Worm (Caenorhabditis elegans) whole organism, L1 larva: ENCODE measurements around the gene srg-50.

Experiments used
- C04F5.9 ChIP-seq: sonication (generic microtip); optimal IDR thresholded peaks from 2 replicates; lab custom pipeline; 2016; ENCODE audit warnings: missing genetic modification characterization, missing compliant biosample characterization
- C16A3.4 ChIP-seq: fragments of 150-350 bp; optimal IDR thresholded peaks from 2 replicates; lab custom pipeline; 2014; ENCODE audit warnings: missing biosample characterization, missing genetic modification characterization
- C34B4.2 ChIP-seq: sonication (generic microtip); optimal IDR thresholded peaks from 2 replicates; lab custom pipeline; 2017; ENCODE audit warnings: mild to moderate bottlenecking, missing genetic modification characterization, missing compliant biosample characterization
- aha-1 ChIP-seq: fragments of 150-350 bp; optimal IDR thresholded peaks from 2 replicates; lab custom pipeline; 2014; ENCODE audit warnings: missing biosample characterization, missing genetic modification characterization
- aly-2 ChIP-seq: fragments of 150-350 bp; optimal IDR thresholded peaks from 2 replicates; lab custom pipeline; 2014; ENCODE audit warnings: missing biosample characterization, missing genetic modification characterization
- ama-1 ChIP-seq: fragments of 150-350 bp; optimal IDR thresholded peaks from 2 replicates; lab custom pipeline; 2014
- blmp-1 ChIP-seq: fragments of 150-350 bp; optimal IDR thresholded peaks from 2 replicates; lab custom pipeline; 2014; ENCODE audit warnings: missing biosample characterization, missing genetic modification characterization
- ceh-8 ChIP-seq: fragments of 200-800 bp; sonication (Bioruptor generic); optimal IDR thresholded peaks from 2 replicates; lab custom pipeline; 2018; ENCODE audit warnings: mild to moderate bottlenecking, missing genetic modification characterization, moderate library complexity, missing compliant biosample characterization
- ceh-82 ChIP-seq, 3 experiments: fragments of 150-350 bp in 1 of 3; sonication (generic microtip) in 2 of 3; optimal IDR thresholded peaks; 2 replicates each; lab custom pipeline; 2014 to 2017; ENCODE audit warnings: missing biosample characterization in 3 of 3, missing genetic modification characterization in 3 of 3
- ceh-88 ChIP-seq: fragments of 200-800 bp; sonication (Bioruptor generic); IDR thresholded peaks from 2 replicates; pipeline ENCODE4 v1.3.6; 2022; ENCODE audit warnings: missing genetic modification characterization, missing compliant biosample characterization
- ces-1 ChIP-seq: fragments of 150-350 bp; optimal IDR thresholded peaks from 2 replicates; lab custom pipeline; 2014; ENCODE audit warnings: missing biosample characterization, missing genetic modification reagents, missing genetic modification characterization
- dpl-1 ChIP-seq, 3 experiments: fragments of 150-350 bp in 2 of 3; sonication (generic microtip) in 1 of 3; optimal IDR thresholded peaks; 2 replicates each; lab custom pipeline; 2014 to 2017; ENCODE audit warnings: missing biosample characterization in 3 of 3, missing genetic modification characterization in 3 of 3, missing genetic modification reagents in 3 of 3
- efl-3 ChIP-seq: fragments of 200-800 bp; sonication (Bioruptor generic); optimal IDR thresholded peaks from 2 replicates; lab custom pipeline; 2018; ENCODE audit warnings: mild to moderate bottlenecking, missing genetic modification characterization, missing compliant biosample characterization
- egl-13 ChIP-seq: sonication (generic microtip); optimal IDR thresholded peaks from 2 replicates; lab custom pipeline; 2016; ENCODE audit warnings: missing genotype, missing genetic modification reagents, missing genetic modification characterization, missing compliant biosample characterization
- elt-2 ChIP-seq: sonication (generic microtip); optimal IDR thresholded peaks from 2 replicates; lab custom pipeline; 2016; ENCODE audit warnings: missing genetic modification characterization, mild to moderate bottlenecking, inconsistent platforms, missing compliant biosample characterization, missing genetic modification reagents
- ets-5 ChIP-seq: fragments of 200-800 bp; sonication (Bioruptor generic); IDR thresholded peaks from 2 replicates; pipeline ENCODE4 v1.3.6; 2022; ENCODE audit warnings: missing genetic modification characterization, missing compliant biosample characterization
- fkh-10 ChIP-seq: sonication (generic microtip); optimal IDR thresholded peaks from 2 replicates; lab custom pipeline; 2017; ENCODE audit warnings: missing biosample characterization, missing genetic modification reagents, missing genetic modification characterization
- fkh-4 ChIP-seq: sonication (generic microtip); optimal IDR thresholded peaks from 2 replicates; lab custom pipeline; 2016; ENCODE audit warnings: missing compliant biosample characterization, missing genetic modification characterization, borderline replicate concordance
- fos-1 ChIP-seq: fragments of 150-350 bp; optimal IDR thresholded peaks from 2 replicates; lab custom pipeline; 2014; ENCODE audit warnings: missing biosample characterization, missing genetic modification characterization
- grh-1 ChIP-seq: fragments of 200-800 bp; sonication (Bioruptor generic); IDR thresholded peaks from 2 replicates; pipeline ENCODE4 v1.3.6; 2022; ENCODE audit warnings: missing genetic modification reagents, missing genetic modification characterization, missing compliant biosample characterization
- hlh-17 ChIP-seq: fragments of 200-800 bp; sonication (Bioruptor generic); optimal IDR thresholded peaks from 2 replicates; lab custom pipeline; 2018; ENCODE audit warnings: missing genetic modification characterization, mild to moderate bottlenecking, missing compliant biosample characterization, moderate library complexity, borderline replicate concordance
- hlh-4 ChIP-seq: sonication (generic microtip); optimal IDR thresholded peaks from 2 replicates; lab custom pipeline; 2016; ENCODE audit warnings: mild to moderate bottlenecking, missing genetic modification characterization, missing compliant biosample characterization
- hpl-2 ChIP-seq: fragments of 150-350 bp; optimal IDR thresholded peaks from 2 replicates; lab custom pipeline; 2014; ENCODE audit warnings: missing biosample characterization, missing genetic modification reagents, missing genetic modification characterization
- jun-1 ChIP-seq: fragments of 150-350 bp; optimal IDR thresholded peaks from 2 replicates; lab custom pipeline; 2014; ENCODE audit warnings: missing biosample characterization, missing genetic modification reagents, missing genetic modification characterization
- lin-14 ChIP-seq: fragments of 200-800 bp; sonication (Bioruptor generic); optimal IDR thresholded peaks from 2 replicates; lab custom pipeline; 2018; ENCODE audit warnings: mild to moderate bottlenecking, missing genetic modification characterization, moderate library complexity, missing compliant biosample characterization
- lin-15B ChIP-seq: fragments of 150-350 bp; sonication (generic microtip); optimal IDR thresholded peaks from 3 replicates; lab custom pipeline; 2014; ENCODE audit warnings: missing biosample characterization, missing genetic modification characterization
- lir-3 ChIP-seq: sonication (generic microtip); optimal IDR thresholded peaks from 2 replicates; lab custom pipeline; 2016; ENCODE audit warnings: mild to moderate bottlenecking, missing genetic modification characterization, moderate library complexity, missing compliant biosample characterization; ENCODE audit not compliant: poor library complexity
- lsy-2 ChIP-seq, 2 experiments: fragments of 150-350 bp; optimal IDR thresholded peaks; 2 replicates each; lab custom pipeline; 2014; ENCODE audit warnings: missing biosample characterization in 2 of 2, missing genetic modification characterization in 2 of 2
- mdl-1 ChIP-seq, 2 experiments: fragments of 150-350 bp; optimal IDR thresholded peaks; 2 replicates each; lab custom pipeline; 2014 to 2017; ENCODE audit warnings: missing biosample characterization in 2 of 2, missing genetic modification characterization in 2 of 2, inconsistent platforms in 1 of 2
- mef-2 ChIP-seq: fragments of 150-350 bp; optimal IDR thresholded peaks from 2 replicates; lab custom pipeline; 2014; ENCODE audit warnings: missing biosample characterization, missing genetic modification characterization
- mep-1 ChIP-seq: fragments of 150-350 bp; optimal IDR thresholded peaks from 2 replicates; lab custom pipeline; 2014; ENCODE audit warnings: missing biosample characterization, missing genetic modification characterization
- nhr-237 ChIP-seq: fragments of 150-350 bp; optimal IDR thresholded peaks from 2 replicates; lab custom pipeline; 2014; ENCODE audit warnings: missing biosample characterization, missing genetic modification characterization
- nhr-47 ChIP-seq: sonication (generic microtip); optimal IDR thresholded peaks from 2 replicates; lab custom pipeline; 2016; ENCODE audit warnings: mild to moderate bottlenecking, missing genetic modification characterization, moderate library complexity, missing compliant biosample characterization
- nhr-77 ChIP-seq: fragments of 150-350 bp; optimal IDR thresholded peaks from 2 replicates; lab custom pipeline; 2014; ENCODE audit warnings: missing biosample characterization, missing genetic modification characterization
- nhr-85 ChIP-seq: sonication (generic microtip); peaks from one replicate; lab custom pipeline; 2016; ENCODE audit warnings: missing genetic modification characterization, inconsistent platforms, missing compliant biosample characterization
- nhr-90 ChIP-seq: sonication (generic microtip); optimal IDR thresholded peaks from 2 replicates; lab custom pipeline; 2016; ENCODE audit warnings: mild to moderate bottlenecking, missing genetic modification characterization, missing compliant biosample characterization; ENCODE audit not compliant: poor library complexity
- pax-3 ChIP-seq: fragments of 200-800 bp; sonication (Bioruptor generic); optimal IDR thresholded peaks from 2 replicates; lab custom pipeline; 2018; ENCODE audit warnings: mild to moderate bottlenecking, missing genetic modification characterization, moderate library complexity, missing compliant biosample characterization
- pqm-1 ChIP-seq: sonication (generic microtip); optimal IDR thresholded peaks from 3 replicates; lab custom pipeline; 2017; ENCODE audit warnings: missing biosample characterization, missing genetic modification characterization
- rnt-1 ChIP-seq: sonication (generic microtip); optimal IDR thresholded peaks from 2 replicates; lab custom pipeline; 2016; ENCODE audit warnings: mild to moderate bottlenecking, missing genetic modification characterization, moderate library complexity, missing compliant biosample characterization
- skn-1 ChIP-seq: fragments of 150-350 bp; optimal IDR thresholded peaks from 2 replicates; lab custom pipeline; 2014; ENCODE audit warnings: missing biosample characterization, missing genetic modification characterization
- snpc-4 ChIP-seq: fragments of 150-350 bp; optimal IDR thresholded peaks from 2 replicates; lab custom pipeline; 2014; ENCODE audit warnings: missing biosample characterization, missing genetic modification characterization
- snu-23 ChIP-seq: sonication (generic microtip); optimal IDR thresholded peaks from 2 replicates; lab custom pipeline; 2016; ENCODE audit warnings: missing genetic modification characterization, missing compliant biosample characterization
- sox-4 ChIP-seq: sonication (generic microtip); optimal IDR thresholded peaks from 2 replicates; lab custom pipeline; 2016; ENCODE audit warnings: missing genetic modification characterization, missing compliant biosample characterization
- sptf-1 ChIP-seq: fragments of 150-350 bp; optimal IDR thresholded peaks from 2 replicates; lab custom pipeline; 2014; ENCODE audit warnings: missing biosample characterization, missing genetic modification characterization
- sup-37 ChIP-seq: fragments of 200-800 bp; sonication (Bioruptor generic); optimal IDR thresholded peaks from 2 replicates; lab custom pipeline; 2018; ENCODE audit warnings: mild to moderate bottlenecking, missing genetic modification characterization, missing compliant biosample characterization
- tlp-1 ChIP-seq: fragments of 150-350 bp; optimal IDR thresholded peaks from 2 replicates; lab custom pipeline; 2014; ENCODE audit warnings: missing biosample characterization, missing genetic modification characterization
- unc-130 ChIP-seq: fragments of 150-350 bp; optimal IDR thresholded peaks from 2 replicates; lab custom pipeline; 2017; ENCODE audit warnings: missing biosample characterization, missing genetic modification characterization, inconsistent platforms
- unc-30 ChIP-seq: sonication (generic microtip); optimal IDR thresholded peaks from 2 replicates; lab custom pipeline; 2017; ENCODE audit warnings: missing biosample characterization, missing genetic modification characterization
- unc-62 ChIP-seq: fragments of 150-350 bp; optimal IDR thresholded peaks from 2 replicates; lab custom pipeline; 2014; ENCODE audit warnings: missing biosample characterization, missing genetic modification reagents, missing genetic modification characterization
- unc-86 ChIP-seq: sonication (generic microtip); optimal IDR thresholded peaks from 2 replicates; lab custom pipeline; 2016; ENCODE audit warnings: missing genetic modification characterization, missing compliant biosample characterization
- vab-15 ChIP-seq: sonication (generic microtip); optimal IDR thresholded peaks from 2 replicates; lab custom pipeline; 2017; ENCODE audit warnings: missing genotype, mild to moderate bottlenecking, missing genetic modification characterization, missing compliant biosample characterization
- xbp-1 ChIP-seq: sonication (generic microtip); optimal IDR thresholded peaks from 2 replicates; lab custom pipeline; 2016; ENCODE audit warnings: missing genetic modification characterization, missing compliant biosample characterization
- zag-1 ChIP-seq: fragments of 150-350 bp; optimal IDR thresholded peaks from 2 replicates; lab custom pipeline; 2014; ENCODE audit warnings: missing biosample characterization, missing genetic modification characterization
- zip-4 ChIP-seq: fragments of 200-800 bp; sonication (Bioruptor generic); optimal IDR thresholded peaks from 2 replicates; lab custom pipeline; 2018; ENCODE audit warnings: mild to moderate bottlenecking, missing genetic modification characterization, moderate library complexity, missing compliant biosample characterization

srg-50 gene

ce11 chrIV:7103211-7103679 lies 28.3 kb upstream of the srg-50 start, which contains the start of the genes rde-8 and ZC477.3 (continued):
- TF ChIP-seq ceh-82 (tag; optimal IDR thresholded peaks at IDR 0.05; lab: Kevin White, UChicago) (peak; percentile 46 to 85 (median 55)), xbp-1 (peak; percentile 82), unc-86 (tag; lab: Kevin White, UChicago) (peak; percentile 78), ets-5 (GFP tag; lab: Robert Waterston, UW) (no peak), grh-1 (GFP tag; lab: Robert Waterston, UW) (peak; percentile 67), snu-23 (GFP tag; lab: Kevin White, UChicago) (peak; percentile 90), fos-1 (tag; lab: Kevin White, UChicago) (peak; percentile 9), ces-1 (GFP tag; lab: Kevin White, UChicago) (no peak), hlh-4 (tag; lab: Kevin White, UChicago) (no peak), sox-4 (tag; lab: Kevin White, UChicago) (peak; percentile 49), lsy-2 (tag; optimal IDR thresholded peaks at IDR 0.05; lab: Kevin White, UChicago) (peak; percentile 85 to 86), pqm-1 (tag; lab: Kevin White, UChicago) (no peak), zag-1 (tag; lab: Kevin White, UChicago) (no peak), unc-130 (peak; percentile 67), sptf-1 (no peak), nhr-237 (tag; lab: Kevin White, UChicago) (no peak), rnt-1 (tag; lab: Kevin White, UChicago) (peak; percentile 89), unc-30 (no peak), hpl-2 (GFP tag; lab: Kevin White, UChicago) (no peak), unc-62 (GFP tag; lab: Kevin White, UChicago) (no peak), vab-15 (tag; lab: Kevin White, UChicago) (no peak), dpl-1 (GFP tag; optimal IDR thresholded peaks at IDR 0.05; lab: Kevin White, UChicago) (peak; percentile 63 to 83 (median 80)), lin-15B (tag; lab: Kevin White, UChicago) (peak; percentile 44), nhr-85 (tag; lab: Kevin White, UChicago) (peak; percentile 68), nhr-47 (tag; lab: Kevin White, UChicago) (peak; percentile 89), aly-2 (tag; lab: Kevin White, UChicago) (peak; percentile 57), blmp-1 (peak; percentile 57), fkh-10 (GFP tag; lab: Kevin White, UChicago) (no peak), sup-37 (GFP tag; lab: Kevin White, UChicago) (peak; percentile 53), lin-14 (GFP tag; lab: Kevin White, UChicago) (no peak), elt-2 (tag; lab: Kevin White, UChicago) (peak; percentile 52), efl-3 (GFP tag; lab: Kevin White, UChicago) (peak; percentile 35), ama-1 (lab: Kevin White, UChicago) (peak; percentile 17), nhr-77 (tag; lab: Kevin White, UChicago) (peak; percentile 5), C16A3.4 (tag; lab: Kevin White, UChicago) (peak; percentile 71), skn-1 (peak; percentile 74), ceh-8 (GFP tag; lab: Kevin White, UChicago) (no peak), lir-3 (peak; percentile 9), snpc-4 (tag; lab: Kevin White, UChicago) (peak; percentile 80), ceh-88 (GFP tag; lab: Robert Waterston, UW) (peak; percentile 38), fkh-4 (tag; lab: Kevin White, UChicago) (peak; percentile 58), C04F5.9 (tag; lab: Kevin White, UChicago) (no peak), tlp-1 (tag; lab: Kevin White, UChicago) (no peak), hlh-17 (GFP tag; lab: Kevin White, UChicago) (no peak), egl-13 (tag; lab: Kevin White, UChicago) (peak; percentile 57), pax-3 (tag; lab: Kevin White, UChicago) (no peak), mep-1 (tag; lab: Kevin White, UChicago) (peak; percentile 94), mdl-1 (tag; optimal IDR thresholded peaks at IDR 0.05; lab: Kevin White, UChicago) (peak in 1 of 2 experiments; percentile 62), C34B4.2 (no peak), mef-2 (tag; lab: Kevin White, UChicago) (no peak), aha-1 (tag; lab: Kevin White, UChicago) (no peak), zip-4 (peak; percentile 45), nhr-90 (tag; lab: Kevin White, UChicago) (peak; percentile 85), jun-1 (tag; lab: Kevin White, UChicago) (peak; percentile 65)
